Worm (Caenorhabditis elegans): Measurements from ENCODE around the gene acr-2.

Gene acr-2

ce11 chrX:6692896-6693295 is 9.5 kb upstream of the acr-2 start:
- no peak for TF ChIP-seq nfya-1 (tag; optimal IDR thresholded peaks at IDR 0.05; ENCODE audit: insufficient read depth)
- TF ChIP-seq nhr-76 (tag; optimal IDR thresholded peaks at IDR 0.05), result no peak
- no peak for TF ChIP-seq jun-1 (tag; optimal IDR thresholded peaks at IDR 0.05)
- no peak for TF ChIP-seq R02D3.7 (tag; optimal IDR thresholded peaks at IDR 0.05)
- no peak for TF ChIP-seq ama-1 (optimal IDR thresholded peaks at IDR 0.05)
- TF ChIP-seq nhr-12 (tag; optimal IDR thresholded peaks at IDR 0.05), result no peak
- TF ChIP-seq pqm-1 (tag; optimal IDR thresholded peaks at IDR 0.05), result no peak
- no peak for TF ChIP-seq ZK546.5 (tag; optimal IDR thresholded peaks at IDR 0.05)
- no peak for TF ChIP-seq mml-1 (tag; optimal IDR thresholded peaks at IDR 0.05)
- TF ChIP-seq skn-1 (tag; optimal IDR thresholded peaks at IDR 0.05), result no peak
- TF ChIP-seq ceh-28 (tag; optimal IDR thresholded peaks at IDR 0.05), result no peak
- TF ChIP-seq fkh-2 (tag; optimal IDR thresholded peaks at IDR 0.05), result no peak
- TF ChIP-seq unc-62 (GFP tag; optimal IDR thresholded peaks at IDR 0.05), result no peak
- TF ChIP-seq eor-1 (tag; optimal IDR thresholded peaks at IDR 0.05), result no peak
- no peak for TF ChIP-seq daf-12 (tag; optimal IDR thresholded peaks at IDR 0.05)
- TF ChIP-seq nhr-25 (tag; optimal IDR thresholded peaks at IDR 0.05), result no peak
- no peak for TF ChIP-seq zag-1 (tag; optimal IDR thresholded peaks at IDR 0.05)
- TF ChIP-seq snpc-4 (tag; optimal IDR thresholded peaks at IDR 0.05), result no peak
- TF ChIP-seq lin-15B (tag; optimal IDR thresholded peaks at IDR 0.05), result no peak

- TF ChIP-seq elt-1 (tag; optimal IDR thresholded peaks at IDR 0.05) (no peak), zag-1 (tag; optimal IDR thresholded peaks at IDR 0.05) (no peak), nhr-25 (tag; optimal IDR thresholded peaks at IDR 0.05) (no peak), nhr-12 (tag; optimal IDR thresholded peaks at IDR 0.05) (no peak), nhr-237 (tag; optimal IDR thresholded peaks at IDR 0.05) (no peak)
Observed at ce11 chrX:6693331-6693730, 9.0 kb upstream of the acr-2 start, which contains the start of gene F38B6.3. Gene F38B6.3 (plus strand): TSS chrX:6693631.

ce11 chrX:6698267-6698666 is 4.1 kb upstream of the acr-2 start, which contains the start of the genes F38B6.7 and F38B6.2:
Gene F38B6.7 (minus strand): TSS chrX:6698367.
Gene F38B6.2 (plus strand): TSS chrX:6698533.
- no peak for TF ChIP-seq mml-1 (tag; optimal IDR thresholded peaks at IDR 0.05)
- no peak for TF ChIP-seq nhr-11 (tag; optimal IDR thresholded peaks at IDR 0.05)
- TF ChIP-seq elt-1 (tag; optimal IDR thresholded peaks at IDR 0.05), result no peak

DNA sequence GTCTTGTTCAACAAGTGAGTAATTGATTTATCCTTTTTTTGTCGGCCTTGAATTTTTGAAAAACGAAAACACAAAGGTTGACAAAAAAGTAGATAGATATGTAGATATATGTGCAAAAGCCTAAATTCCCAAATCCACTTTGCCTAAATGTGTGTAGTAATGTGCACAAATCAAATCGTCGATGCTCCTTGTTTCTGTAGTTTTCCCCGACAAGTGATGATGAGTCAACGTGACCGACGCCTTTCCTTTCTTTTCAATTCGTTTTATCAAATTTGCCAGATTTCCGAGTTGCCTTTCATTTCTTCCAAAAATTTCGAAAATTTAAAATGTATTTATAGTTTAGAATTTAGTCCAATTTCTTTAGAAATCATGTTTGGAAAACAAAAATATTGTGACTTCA is 2.8 kb downstream of the acr-2 start:
- no peak for TF ChIP-seq fkh-2 (tag; optimal IDR thresholded peaks at IDR 0.05)
- TF ChIP-seq elt-1 (tag; optimal IDR thresholded peaks at IDR 0.05), result no peak
- no peak for TF ChIP-seq tbx-2 (tag; optimal IDR thresholded peaks at IDR 0.05)
- TF ChIP-seq ztf-4 (tag; optimal IDR thresholded peaks at IDR 0.05), result no peak
- peak; percentile 88 for TF ChIP-seq fkh-10 (GFP tag; optimal IDR thresholded peaks at IDR 0.05)
- TF ChIP-seq ceh-82 (tag; optimal IDR thresholded peaks at IDR 0.05), result no peak

DNA sequence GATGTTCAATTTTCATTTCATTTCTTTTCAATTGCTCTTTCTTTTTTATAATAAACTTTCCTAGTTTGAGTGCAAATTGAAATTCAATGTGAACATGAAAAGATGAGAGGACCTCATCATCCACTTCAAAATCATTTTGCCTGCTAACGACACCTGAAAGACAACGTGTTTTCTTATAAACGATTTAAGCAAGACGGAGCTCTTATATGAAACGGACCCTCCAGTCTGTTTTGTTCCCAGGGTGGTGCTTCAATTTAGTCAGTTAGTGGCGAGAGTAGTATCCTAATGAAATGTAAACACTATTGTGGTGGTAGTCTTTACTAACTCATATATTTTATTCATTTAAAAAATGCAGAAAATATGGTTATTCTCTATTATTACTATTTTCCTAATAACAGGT is 6.9 kb downstream of the acr-2 start, which contains the start of gene acr-3:
Gene acr-3 (plus strand): TSS at position 301 of the 400 bp plus-strand sequence.
- TF ChIP-seq mml-1 (tag; optimal IDR thresholded peaks at IDR 0.05), result no peak
- TF ChIP-seq eor-1 (tag; optimal IDR thresholded peaks at IDR 0.05), result no peak
- TF ChIP-seq unc-39 (tag; optimal IDR thresholded peaks at IDR 0.05), result no peak
- no peak for TF ChIP-seq nhr-67 (tag; optimal IDR thresholded peaks at IDR 0.05)
- no peak for TF ChIP-seq R02D3.7 (tag; optimal IDR thresholded peaks at IDR 0.05)
- TF ChIP-seq nhr-43 (tag; optimal IDR thresholded peaks at IDR 0.05; ENCODE audit: poor library complexity, severe bottlenecking), result no peak
- TF ChIP-seq mdl-1 (tag; optimal IDR thresholded peaks at IDR 0.05), result no peak
- TF ChIP-seq lin-39 (tag; optimal IDR thresholded peaks at IDR 0.05), result no peak
- no peak for TF ChIP-seq sea-2 (GFP tag; optimal IDR thresholded peaks at IDR 0.05)

- no peak for TF ChIP-seq lin-39 (tag; optimal IDR thresholded peaks at IDR 0.05)
Observed at ce11 chrX:6713277-6713676, 10.9 kb downstream of the acr-2 start, which contains the start of gene nas-11. Gene nas-11 (plus strand): TSS chrX:6713577.

DNA sequence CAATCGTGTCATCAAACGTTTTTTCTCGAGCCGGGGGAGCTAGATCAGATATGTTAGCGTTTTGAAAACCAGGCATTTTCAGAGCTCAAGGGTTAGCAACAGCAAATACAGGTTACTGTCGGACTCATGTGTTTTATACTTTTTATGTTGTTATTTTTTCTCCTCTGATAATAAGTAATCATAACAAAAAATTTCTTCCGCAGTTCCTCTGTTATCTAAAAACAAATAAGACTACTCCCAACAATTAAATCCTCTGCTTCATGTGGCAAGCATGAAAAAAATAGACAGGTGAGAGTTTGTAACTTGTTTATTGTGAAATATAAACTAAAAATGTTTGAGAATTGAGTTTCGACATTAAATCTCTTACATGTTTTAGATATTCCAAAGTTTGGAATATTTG is 16.2 kb downstream of the acr-2 start, which contains the start of gene smf-2:
Gene smf-2 (minus strand): TSS at position 101 of the 400 bp plus-strand sequence.
- TF ChIP-seq ceh-9 (tag; optimal IDR thresholded peaks at IDR 0.05) (no peak), ceh-82 (tag; optimal IDR thresholded peaks at IDR 0.05) (no peak)
